Worm (Caenorhabditis elegans) whole organism, L4 larva: Measurements from ENCODE around the gene nhr-105.
A peak's percentile ranks its signal among the peaks of the same experiment; 100 is the strongest.

ENCODE experiments used
- T20F7.1 ChIP-seq: fragments of 200-800 bp; sonication (Bioruptor generic); optimal IDR thresholded peaks from 2 replicates; lab custom pipeline; 2018; ENCODE audit warnings: mild to moderate bottlenecking, missing genetic modification characterization, missing compliant biosample characterization
- ZK337.2 ChIP-seq: fragments of 200-800 bp; sonication (Bioruptor generic); IDR thresholded peaks from 2 replicates; pipeline ENCODE4 v1.3.6; 2022; ENCODE audit warnings: missing genetic modification reagents, missing genetic modification characterization, missing compliant biosample characterization
- aha-1 ChIP-seq: fragments of 150-350 bp; peaks from one replicate; lab custom pipeline; 2014; ENCODE audit warnings: missing biosample characterization, missing genetic modification characterization
- ceh-44 ChIP-seq: fragments of 200-800 bp; sonication (Bioruptor generic); IDR thresholded peaks from 2 replicates; pipeline ENCODE4 v1.3.6; 2022; ENCODE audit warnings: missing genetic modification reagents, missing genetic modification characterization, missing compliant biosample characterization
- daf-16 ChIP-seq, 3 experiments: sonication (generic microtip); optimal IDR thresholded peaks; 2 replicates each; lab custom pipeline; 2016 to 2017; ENCODE audit warnings: missing genetic modification characterization in 3 of 3, missing genetic modification reagents in 3 of 3, mild to moderate bottlenecking in 2 of 3, missing compliant biosample characterization in 2 of 3, missing biosample characterization in 1 of 3, moderate library complexity in 1 of 3
- dmd-6 ChIP-seq: fragments of 200-800 bp; sonication (Bioruptor generic); IDR thresholded peaks from 2 replicates; pipeline ENCODE4 v1.3.6; 2022; ENCODE audit warnings: missing genetic modification reagents, missing genetic modification characterization, missing compliant biosample characterization
- dve-1 ChIP-seq: sonication (generic microtip); optimal IDR thresholded peaks from 2 replicates; lab custom pipeline; 2017; ENCODE audit warnings: antibody characterized with exemption, mild to moderate bottlenecking, missing genetic modification characterization, missing compliant biosample characterization; ENCODE audit not compliant: insufficient read depth
- egl-27 ChIP-seq: sonication (generic microtip); optimal IDR thresholded peaks from 3 replicates; lab custom pipeline; 2017; ENCODE audit warnings: missing biosample characterization, missing genetic modification reagents, missing genetic modification characterization
- fkh-10 ChIP-seq: fragments of 150-350 bp; optimal IDR thresholded peaks from 2 replicates; lab custom pipeline; 2014; ENCODE audit warnings: missing biosample characterization, missing genetic modification reagents, missing genetic modification characterization
- hif-1 ChIP-seq, 2 experiments: sonication (generic microtip); optimal IDR thresholded peaks; 2 replicates each; lab custom pipeline; 2016 to 2017; ENCODE audit warnings: missing compliant biosample characterization in 2 of 2, missing genetic modification characterization in 2 of 2, missing genetic modification reagents in 2 of 2, missing genotype in 2 of 2, mild to moderate bottlenecking in 1 of 2
- hlh-11 ChIP-seq: fragments of 200-800 bp; sonication (Bioruptor generic); optimal IDR thresholded peaks from 2 replicates; lab custom pipeline; 2018; ENCODE audit warnings: mild to moderate bottlenecking, missing genetic modification characterization, missing compliant biosample characterization
- hlh-30 ChIP-seq: sonication (generic microtip); optimal IDR thresholded peaks from 2 replicates; lab custom pipeline; 2017; ENCODE audit warnings: antibody characterized with exemption, mild to moderate bottlenecking, missing genetic modification characterization, missing compliant biosample characterization; ENCODE audit not compliant: insufficient read depth
- hmg-1.1 ChIP-seq: fragments of 200-800 bp; sonication (Bioruptor generic); IDR thresholded peaks from 2 replicates; pipeline ENCODE4 v1.3.6; 2022; ENCODE audit warnings: missing genetic modification reagents, missing genetic modification characterization, missing compliant biosample characterization
- lin-39 ChIP-seq: fragments of 150-350 bp; optimal IDR thresholded peaks from 2 replicates; lab custom pipeline; 2014; ENCODE audit warnings: missing biosample characterization, missing genetic modification reagents, missing genetic modification characterization
- lir-3 ChIP-seq: sonication (generic microtip); optimal IDR thresholded peaks from 2 replicates; lab custom pipeline; 2016; ENCODE audit warnings: mild to moderate bottlenecking, missing genetic modification characterization, missing compliant biosample characterization
- lsy-2 ChIP-seq, 2 experiments: fragments of 150-350 bp in 1 of 2; sonication (generic microtip) in 1 of 2; optimal IDR thresholded peaks; 2 replicates each; lab custom pipeline; 2014 to 2017; ENCODE audit warnings: missing biosample characterization in 2 of 2, missing genetic modification characterization in 2 of 2
- mdl-1 ChIP-seq, 2 experiments: fragments of 150-350 bp in 1 of 2; sonication (generic microtip) in 1 of 2; optimal IDR thresholded peaks; 2 replicates each; lab custom pipeline; 2014 to 2017; ENCODE audit warnings: missing biosample characterization in 2 of 2, missing genetic modification characterization in 2 of 2
- mes-2 ChIP-seq: sonication (generic microtip); optimal IDR thresholded peaks from 2 replicates; lab custom pipeline; 2016; ENCODE audit warnings: missing genotype, mild to moderate bottlenecking, missing genetic modification characterization, missing compliant biosample characterization; ENCODE audit not compliant: poor library complexity, severe bottlenecking
- nhr-111 ChIP-seq: fragments of 200-800 bp; sonication (Bioruptor generic); optimal IDR thresholded peaks from 2 replicates; lab custom pipeline; 2018; ENCODE audit warnings: mild to moderate bottlenecking, missing genetic modification characterization, missing compliant biosample characterization
- nhr-237 ChIP-seq: sonication (generic microtip); optimal IDR thresholded peaks from 2 replicates; lab custom pipeline; 2017; ENCODE audit warnings: missing biosample characterization, missing genetic modification characterization
- nhr-25 ChIP-seq: sonication (generic microtip); optimal IDR thresholded peaks from 2 replicates; lab custom pipeline; 2017; ENCODE audit warnings: missing genetic modification characterization, mild to moderate bottlenecking, missing compliant biosample characterization, antibody characterized with exemption, moderate library complexity, borderline replicate concordance; ENCODE audit not compliant: insufficient read depth
- nhr-28 ChIP-seq: fragments of 150-350 bp; optimal IDR thresholded peaks from 2 replicates; lab custom pipeline; 2014; ENCODE audit warnings: missing biosample characterization, missing genetic modification characterization
- nhr-77 ChIP-seq: fragments of 150-350 bp; optimal IDR thresholded peaks from 2 replicates; lab custom pipeline; 2014; ENCODE audit warnings: missing biosample characterization, missing genetic modification characterization
- php-3 ChIP-seq: fragments of 200-800 bp; sonication (Bioruptor generic); IDR thresholded peaks from 2 replicates; pipeline ENCODE4 v1.3.6; 2022; ENCODE audit warnings: missing genetic modification reagents, missing genetic modification characterization, missing compliant biosample characterization
- pqm-1 ChIP-seq: sonication (generic microtip); optimal IDR thresholded peaks from 2 replicates; lab custom pipeline; 2017; ENCODE audit warnings: missing biosample characterization, missing genetic modification characterization
- rbr-2 ChIP-seq: sonication (generic microtip); optimal IDR thresholded peaks from 2 replicates; lab custom pipeline; 2016; ENCODE audit warnings: missing genotype, missing genetic modification characterization, missing compliant biosample characterization
- saeg-2 ChIP-seq: fragments of 200-800 bp; sonication (Bioruptor generic); IDR thresholded peaks from 2 replicates; pipeline ENCODE4 v1.3.6; 2022; ENCODE audit warnings: missing genetic modification reagents, missing genetic modification characterization, missing compliant biosample characterization
- unc-62 ChIP-seq, 3 experiments: fragments of 150-350 bp in 1 of 3; sonication (generic microtip); optimal IDR thresholded peaks in 2 of 3; peaks in 1 of 3; 1 replicate in 1 of 3; 2 replicates in 2 of 3; lab custom pipeline; 2014 to 2017; ENCODE audit warnings: missing biosample characterization in 3 of 3, missing genetic modification characterization in 3 of 3, missing genetic modification reagents in 3 of 3, missing genotype in 1 of 3
- zfp-2 ChIP-seq: sonication (generic microtip); optimal IDR thresholded peaks from 2 replicates; lab custom pipeline; 2016; ENCODE audit warnings: mild to moderate bottlenecking, missing genetic modification characterization, missing compliant biosample characterization
- zip-2 ChIP-seq: fragments of 150-350 bp; optimal IDR thresholded peaks from 2 replicates; lab custom pipeline; 2014; ENCODE audit warnings: missing biosample characterization, missing genetic modification characterization

The nhr-105 gene

ce11 chrIV:7023004-7023403, 27.0 kb upstream of the nhr-105 start (continued):
- TF ChIP-seq rbr-2, result peak; percentile 34

- TF ChIP-seq lsy-2 (tag; optimal IDR thresholded peaks at IDR 0.05; lab: Kevin White, UChicago) (peak in 1 of 2 experiments; percentile 31), hmg-1.1 (GFP tag; lab: Robert Waterston, UW) (no peak), nhr-77 (tag; lab: Kevin White, UChicago) (no peak), hlh-30 (peak; percentile 78), mdl-1 (tag; optimal IDR thresholded peaks at IDR 0.05; lab: Kevin White, UChicago) (peak in 1 of 2 experiments; percentile 13), nhr-237 (tag; lab: Kevin White, UChicago) (no peak), unc-62 (GFP tag; optimal IDR thresholded peaks at IDR 0.05 in 1 of 2; lab: Kevin White, UChicago) (peak in 1 of 2 experiments; percentile 14), unc-62 (tag; optimal IDR thresholded peaks at IDR 0.05; lab: Kevin White, UChicago) (no peak), ceh-44 (GFP tag; lab: Robert Waterston, UW) (no peak), aha-1 (tag; lab: Kevin White, UChicago) (peak; percentile 65), egl-27 (tag; lab: Kevin White, UChicago) (no peak), nhr-28 (tag; lab: Kevin White, UChicago) (peak; percentile 33)
These were observed 26.1 kb upstream of the nhr-105 start, which contains the start of gene adah-1 for ce11 chrIV:7023858-7024257. TSS of gene adah-1 (plus strand) at chrIV:7024211.

ce11 chrIV:7024829-7025228, 25.1 kb upstream of the nhr-105 start:
- TF ChIP-seq nhr-111 (GFP tag; lab: Kevin White, UChicago), result no peak
- peak; percentile 51; the same call in 1 of the 2 replicates for TF ChIP-seq dmd-6 (GFP tag; lab: Robert Waterston, UW)
- peak; percentile 10 for TF ChIP-seq dve-1 (tag; lab: Kevin White, UChicago)
- no peak for TF ChIP-seq lsy-2 (tag; optimal IDR thresholded peaks at IDR 0.05; lab: Kevin White, UChicago)
- no peak for TF ChIP-seq daf-16 (GFP tag; optimal IDR thresholded peaks at IDR 0.05; lab: Kevin White, UChicago)
- peak; percentile 19 for TF ChIP-seq daf-16 (tag; optimal IDR thresholded peaks at IDR 0.05; lab: Kevin White, UChicago)
- peak; percentile 65 for TF ChIP-seq pqm-1 (tag; lab: Kevin White, UChicago)
- peak; percentile 26 for TF ChIP-seq hlh-11
- TF ChIP-seq, all 104 proteins: peak for 5

ce11 chrIV:7025835-7026234, 24.1 kb upstream of the nhr-105 start:
- TF ChIP-seq unc-62 (GFP tag; optimal IDR thresholded peaks at IDR 0.05 in 1 of 2; lab: Kevin White, UChicago), result no peak
- no peak for TF ChIP-seq unc-62 (tag; optimal IDR thresholded peaks at IDR 0.05; lab: Kevin White, UChicago)
- peak; percentile 76 for TF ChIP-seq dmd-6 (GFP tag; lab: Robert Waterston, UW)
- no peak for TF ChIP-seq lir-3 (tag; lab: Kevin White, UChicago)
- no peak for TF ChIP-seq nhr-25 (tag; lab: Kevin White, UChicago)
- peak; percentile 68 for TF ChIP-seq nhr-28 (tag; lab: Kevin White, UChicago)
- TF ChIP-seq dve-1 (tag; lab: Kevin White, UChicago), result peak; percentile 65
- peak; percentile 95 for TF ChIP-seq pqm-1 (tag; lab: Kevin White, UChicago)
- TF ChIP-seq php-3 (GFP tag; lab: Robert Waterston, UW), result 0 out of 2 replicates have a peak, but pooled peaks have one; percentile 65
- peak; percentile 3 for TF ChIP-seq hlh-30
- TF ChIP-seq zip-2 (tag; lab: Kevin White, UChicago), result no peak
- TF ChIP-seq aha-1 (tag; lab: Kevin White, UChicago), result peak; percentile 81
- no peak for TF ChIP-seq zfp-2 (tag; lab: Kevin White, UChicago)
- no peak for TF ChIP-seq ZK337.2 (GFP tag; lab: Robert Waterston, UW)
- TF ChIP-seq daf-16 (GFP tag; optimal IDR thresholded peaks at IDR 0.05; lab: Kevin White, UChicago), result no peak
- TF ChIP-seq daf-16 (tag; optimal IDR thresholded peaks at IDR 0.05; lab: Kevin White, UChicago), result peak; percentile 56
- no peak for TF ChIP-seq hif-1 (tag; optimal IDR thresholded peaks at IDR 0.05; lab: Kevin White, UChicago)
- TF ChIP-seq saeg-2 (GFP tag; lab: Robert Waterston, UW), result no peak
- peak; percentile 17 for TF ChIP-seq T20F7.1 (GFP tag; lab: Kevin White, UChicago)
- peak; percentile 60 for TF ChIP-seq hlh-11
- TF ChIP-seq, all 104 proteins: peak for 10

ce11 chrIV:7031019-7031418, 18.9 kb upstream of the nhr-105 start:
- TF ChIP-seq fkh-10 (GFP tag; lab: Kevin White, UChicago), result peak; percentile 16
- peak; percentile 20 for TF ChIP-seq mes-2 (tag; lab: Kevin White, UChicago)
- TF ChIP-seq lin-39 (tag; lab: Kevin White, UChicago), result no peak
- TF ChIP-seq unc-62 (GFP tag; optimal IDR thresholded peaks at IDR 0.05 in 1 of 2; lab: Kevin White, UChicago), result peak in 1 of 2 experiments; percentile 51
- no peak for TF ChIP-seq unc-62 (tag; optimal IDR thresholded peaks at IDR 0.05; lab: Kevin White, UChicago)
- TF ChIP-seq, all 104 proteins: peak for 3
